Worm (Caenorhabditis elegans) whole organism, L2 larva: ENCODE results near the gene F01E11.3.

Experiments used
- alr-1 ChIP-seq: fragments of 150-350 bp; optimal IDR thresholded peaks from 2 replicates; lab custom pipeline; 2014; ENCODE audit warnings: missing biosample characterization, missing genetic modification characterization
- blmp-1 ChIP-seq: sonication (generic microtip); optimal IDR thresholded peaks from 2 replicates; lab custom pipeline; 2017; ENCODE audit warnings: missing genetic modification characterization, mild to moderate bottlenecking, missing compliant biosample characterization, antibody characterized with exemption, moderate library complexity; ENCODE audit not compliant: insufficient read depth
- ceh-82 ChIP-seq: fragments of 150-350 bp; optimal IDR thresholded peaks from 2 replicates; lab custom pipeline; 2014; ENCODE audit warnings: missing biosample characterization, missing genetic modification characterization
- dmd-4 ChIP-seq: sonication (generic microtip); optimal IDR thresholded peaks from 2 replicates; lab custom pipeline; 2017; ENCODE audit warnings: missing biosample characterization, missing genetic modification characterization
- nhr-11 ChIP-seq: fragments of 150-350 bp; optimal IDR thresholded peaks from 2 replicates; lab custom pipeline; 2014; ENCODE audit warnings: missing biosample characterization, missing genetic modification characterization
- skn-1 ChIP-seq: sonication (generic microtip); optimal IDR thresholded peaks from 2 replicates; lab custom pipeline; 2017; ENCODE audit warnings: missing biosample characterization, missing genetic modification characterization

DNA sequence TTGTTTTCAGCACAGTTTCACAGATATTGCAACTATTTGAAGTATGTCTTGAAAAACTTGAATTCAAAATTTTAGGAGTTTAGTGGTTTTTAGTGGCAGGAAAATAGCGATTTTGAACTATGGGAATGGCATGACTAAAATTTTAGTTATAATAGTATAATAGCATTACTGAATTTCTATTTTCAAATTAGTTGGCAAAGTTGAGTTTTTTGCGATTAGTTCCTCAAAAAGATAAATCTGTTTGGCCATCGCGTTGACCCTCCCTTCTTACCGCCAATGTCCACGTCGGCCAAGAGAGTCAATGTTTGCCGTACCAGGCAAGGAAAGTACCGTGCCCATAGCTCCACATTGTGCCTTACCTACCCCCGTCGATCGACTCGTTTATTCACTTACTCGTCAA lies 24.3 kb downstream of the F01E11.3 start, which contains the start of gene ugt-57:
- TF ChIP-seq ceh-82: no peak
- no peak for TF ChIP-seq nhr-11 (tag; lab: Kevin White, UChicago)
- TF ChIP-seq alr-1: no peak
- TF ChIP-seq dmd-4 (tag; lab: Kevin White, UChicago): no peak
- no peak for TF ChIP-seq blmp-1 (tag; lab: Kevin White, UChicago)
- TF ChIP-seq skn-1 (tag; lab: Kevin White, UChicago): no peak
